Fruit fly (Drosophila melanogaster): ENCODE measurements around the gene CG32240.

DNA sequence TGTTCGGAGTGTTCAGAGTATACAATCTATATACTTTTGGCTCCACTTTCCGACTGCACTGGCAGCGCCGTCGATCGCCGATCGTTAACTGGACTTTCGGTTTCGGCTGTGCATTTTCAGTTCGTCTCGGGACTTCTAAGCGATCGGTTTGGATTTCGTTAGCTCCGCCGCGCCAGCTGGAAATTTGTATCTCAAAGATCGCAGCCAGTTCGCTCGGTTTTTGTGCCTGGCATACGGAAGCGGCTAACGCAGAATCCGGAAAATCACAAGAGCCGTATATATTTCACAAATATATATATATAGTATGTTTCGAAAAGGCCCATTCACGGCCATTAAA lies 2.9 kb upstream of the CG32240 start, which contains the start of gene slow:
- TF ChIP-seq Mrtf (GFP tag; IDR thresholded peaks at IDR 0.05) (no peak), btn (GFP tag; optimal IDR thresholded peaks at IDR 0.05) (no peak), CG31224 (GFP tag; IDR thresholded peaks at IDR 0.05) (no peak), Antp (GFP tag; optimal IDR thresholded peaks at IDR 0.05) (no peak), CG30403 (GFP tag; optimal IDR thresholded peaks at IDR 0.05) (no peak), Bgb (GFP tag; IDR thresholded peaks at IDR 0.05; ENCODE audit: partially characterized antibody) (no peak), CG6683 (GFP tag; optimal IDR thresholded peaks at IDR 0.05) (no peak), Xbp1 (GFP tag; optimal IDR thresholded peaks at IDR 0.05) (no peak), ind (GFP tag; optimal IDR thresholded peaks at IDR 0.05) (no peak), Taf1 (GFP tag; IDR thresholded peaks at IDR 0.05) (no peak), Hmr (GFP tag; optimal IDR thresholded peaks at IDR 0.05) (no peak)

Data from whole organism, embryonic.